Worm (Caenorhabditis elegans): ENCODE results near the gene dnc-1.
"Not testable (repeated sequence)": the region's sequence is repeated elsewhere in the genome, so short reads cannot be mapped to it uniquely, and the experiment has no call there.

The dnc-1 gene

DNA sequence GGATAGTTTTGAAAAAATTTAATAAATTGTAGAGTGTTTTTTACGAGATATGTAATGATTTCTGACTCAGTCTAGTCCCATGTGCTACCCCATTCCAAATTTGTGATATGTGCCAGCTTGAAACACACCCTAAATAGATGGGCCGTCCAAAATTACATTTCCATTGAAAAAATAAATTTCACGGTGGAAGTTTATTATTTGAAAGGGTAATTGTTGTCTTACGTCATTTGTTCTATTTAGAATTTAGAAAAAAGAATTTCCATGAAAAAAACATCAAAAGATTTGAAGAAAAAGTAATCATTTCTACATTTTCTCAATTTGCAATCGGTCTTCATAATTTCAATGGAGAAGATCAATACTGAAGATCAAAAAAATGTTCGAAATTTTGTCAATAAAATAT, 22.0 kb upstream of the dnc-1 start, which contains the start of gene Y69E1A.4:
Y69E1A.4 (plus strand) TSS at position 301 of the 400 bp plus-strand sequence.
- TF ChIP-seq F16B12.6 (tag; optimal IDR thresholded peaks at IDR 0.05); hpl-2 (GFP tag; optimal IDR thresholded peaks at IDR 0.05); hlh-17 (GFP tag; optimal IDR thresholded peaks at IDR 0.05; ENCODE audit: borderline replicate concordance): not testable (repeated sequence)

DNA sequence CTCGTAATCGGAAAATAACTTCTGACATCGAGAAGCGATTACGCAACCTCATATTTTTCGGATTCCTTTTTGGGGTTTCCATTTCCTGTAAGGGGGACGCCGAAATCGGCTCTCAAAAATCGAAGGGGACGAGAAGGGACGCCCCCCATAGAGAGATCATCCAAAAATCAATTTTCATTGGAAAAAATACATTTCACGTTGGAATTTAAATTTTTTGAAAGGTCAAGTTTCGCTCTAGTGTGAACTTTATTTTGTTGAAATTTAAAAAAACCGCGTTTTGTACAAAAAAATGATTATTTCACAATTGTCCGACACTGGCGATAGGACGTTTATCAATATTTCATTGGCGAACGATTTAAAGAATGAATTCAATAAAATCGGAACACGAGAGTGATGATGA, 19.0 kb upstream of the dnc-1 start, which contains the start of gene Y69E1A.3:
Y69E1A.3 (plus strand) TSS at position 301 of the 400 bp plus-strand sequence.
- TF ChIP-seq blmp-1 (tag; optimal IDR thresholded peaks at IDR 0.05) (no peak), nhr-237 (tag; optimal IDR thresholded peaks at IDR 0.05) (no peak), ceh-90 (tag; optimal IDR thresholded peaks at IDR 0.05) (no peak), sptf-1 (tag; optimal IDR thresholded peaks at IDR 0.05) (no peak), hlh-17 (GFP tag; optimal IDR thresholded peaks at IDR 0.05; ENCODE audit: borderline replicate concordance) (no peak), xbp-1 (tag; optimal IDR thresholded peaks at IDR 0.05) (no peak), snpc-4 (tag; optimal IDR thresholded peaks at IDR 0.05) (no peak), zip-4 (GFP tag; optimal IDR thresholded peaks at IDR 0.05) (no peak), pag-3 (tag; optimal IDR thresholded peaks at IDR 0.05; ENCODE audit: borderline replicate concordance, insufficient read depth) (no peak), fkh-4 (tag; optimal IDR thresholded peaks at IDR 0.05; ENCODE audit: borderline replicate concordance) (no peak), pqm-1 (tag; optimal IDR thresholded peaks at IDR 0.05) (no peak), alr-1 (tag; optimal IDR thresholded peaks at IDR 0.05; ENCODE audit: borderline replicate concordance) (no peak)

DNA sequence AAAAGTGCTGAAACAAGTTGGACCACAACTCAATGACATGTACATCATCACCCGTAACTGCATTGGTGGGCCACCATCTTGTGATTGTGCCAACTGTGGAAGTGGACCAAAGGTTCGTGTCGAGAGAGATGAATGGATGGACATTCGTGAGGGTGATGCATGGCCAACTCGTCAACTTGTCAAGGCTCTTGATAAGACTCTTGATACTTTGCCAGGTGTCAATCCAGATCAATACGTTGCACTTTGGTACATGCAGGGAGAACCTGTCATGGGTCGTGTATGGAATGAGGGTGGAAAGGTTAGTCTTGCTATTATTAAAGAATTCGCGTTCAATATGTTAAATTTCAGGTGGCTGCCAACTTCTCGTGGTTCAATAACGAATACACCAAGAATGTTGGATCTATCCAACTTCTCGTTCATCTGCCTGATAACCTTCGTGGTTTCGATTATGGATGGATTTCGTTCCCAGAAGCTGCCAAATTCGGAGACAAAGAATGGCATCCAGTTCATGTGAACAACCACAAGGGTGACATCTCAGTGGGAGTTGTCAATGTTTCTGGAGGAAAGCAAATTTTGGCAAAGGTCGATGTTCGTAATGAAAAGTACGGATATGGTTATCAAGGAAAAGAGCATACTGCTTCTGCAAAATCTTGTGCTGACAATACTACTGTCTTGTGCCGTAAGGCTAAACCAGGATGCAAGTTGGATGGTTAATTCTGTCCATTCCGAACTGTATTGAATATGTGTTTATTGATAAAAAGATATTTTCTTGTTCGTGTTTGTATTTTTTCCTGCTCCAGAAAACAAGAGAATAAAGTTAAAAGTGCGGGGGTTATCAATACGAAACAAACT, 17.6 kb upstream of the dnc-1 start:
- no peak for TF ChIP-seq efl-1 (optimal IDR thresholded peaks at IDR 0.05)
- peak in 1 of 2 experiments; percentile 92 for TF ChIP-seq efl-1 (GFP tag; optimal IDR thresholded peaks at IDR 0.05 in 1 of 2)
- no peak for TF ChIP-seq tbx-2 (tag; optimal IDR thresholded peaks at IDR 0.05)

DNA sequence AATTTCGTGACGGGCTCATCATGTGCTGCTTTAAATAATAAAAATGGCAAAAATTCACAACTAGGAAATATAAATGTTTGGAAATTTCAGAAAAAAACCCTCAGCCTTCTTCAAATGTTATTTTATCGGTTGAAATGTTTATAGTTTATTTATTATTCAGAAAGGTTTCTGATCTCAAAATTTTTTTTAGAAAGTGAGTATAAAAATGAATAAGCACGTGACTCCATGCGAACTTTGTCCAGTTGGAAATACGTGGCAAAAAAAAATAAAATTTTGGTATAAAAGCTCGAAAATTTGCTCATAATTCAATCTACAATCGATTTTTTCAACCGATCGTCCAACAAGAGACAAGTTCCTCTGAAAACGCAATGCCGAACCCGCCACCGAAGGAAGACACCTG, 16.5 kb upstream of the dnc-1 start, which contains the start of gene nsph-3.1:
nsph-3.1 (plus strand) TSS at position 301 of the 400 bp plus-strand sequence.
- TF ChIP-seq rnt-1 (tag; optimal IDR thresholded peaks at IDR 0.05) (no peak), nhr-84 (tag; optimal IDR thresholded peaks at IDR 0.05) (no peak)

DNA sequence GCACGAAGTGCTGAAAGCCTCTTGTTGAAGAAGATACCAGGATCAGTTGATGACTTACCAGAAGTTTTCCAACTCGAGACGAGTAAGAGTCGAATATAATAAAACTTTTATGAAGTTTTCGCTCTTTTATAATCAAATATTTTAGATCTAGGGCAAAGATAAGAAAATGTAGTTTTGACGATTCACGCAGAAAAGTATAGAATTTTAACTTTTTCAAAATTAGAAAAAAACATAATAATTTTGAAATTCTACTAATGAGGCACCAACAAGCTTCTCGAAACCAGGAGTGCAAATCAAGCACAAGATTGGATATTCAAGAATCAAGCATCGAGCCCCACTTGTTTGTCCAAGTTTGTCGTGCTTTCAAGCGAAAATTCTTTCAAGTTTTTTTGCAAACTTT, 15.8 kb upstream of the dnc-1 start, which contains the start of gene Y69E1A.1:
Y69E1A.1 (minus strand) TSS at position 101 of the 400 bp plus-strand sequence.
- no peak for TF ChIP-seq Y116A8C.19 (tag; optimal IDR thresholded peaks at IDR 0.05; ENCODE audit: borderline replicate concordance)
- no peak for TF ChIP-seq ceh-63 (GFP tag; optimal IDR thresholded peaks at IDR 0.05)
- TF ChIP-seq unc-30 (tag; optimal IDR thresholded peaks at IDR 0.05) = no peak
- no peak for TF ChIP-seq dpl-1 (GFP tag; optimal IDR thresholded peaks at IDR 0.05)
- TF ChIP-seq rnt-1 (tag; optimal IDR thresholded peaks at IDR 0.05) = no peak
- no peak for TF ChIP-seq elt-2 (tag; optimal IDR thresholded peaks at IDR 0.05)
- TF ChIP-seq nhr-84 (tag; optimal IDR thresholded peaks at IDR 0.05) = no peak
- no peak for TF ChIP-seq zag-1 (tag; optimal IDR thresholded peaks at IDR 0.05)
- no peak for TF ChIP-seq snu-23 (GFP tag; optimal IDR thresholded peaks at IDR 0.05)

DNA sequence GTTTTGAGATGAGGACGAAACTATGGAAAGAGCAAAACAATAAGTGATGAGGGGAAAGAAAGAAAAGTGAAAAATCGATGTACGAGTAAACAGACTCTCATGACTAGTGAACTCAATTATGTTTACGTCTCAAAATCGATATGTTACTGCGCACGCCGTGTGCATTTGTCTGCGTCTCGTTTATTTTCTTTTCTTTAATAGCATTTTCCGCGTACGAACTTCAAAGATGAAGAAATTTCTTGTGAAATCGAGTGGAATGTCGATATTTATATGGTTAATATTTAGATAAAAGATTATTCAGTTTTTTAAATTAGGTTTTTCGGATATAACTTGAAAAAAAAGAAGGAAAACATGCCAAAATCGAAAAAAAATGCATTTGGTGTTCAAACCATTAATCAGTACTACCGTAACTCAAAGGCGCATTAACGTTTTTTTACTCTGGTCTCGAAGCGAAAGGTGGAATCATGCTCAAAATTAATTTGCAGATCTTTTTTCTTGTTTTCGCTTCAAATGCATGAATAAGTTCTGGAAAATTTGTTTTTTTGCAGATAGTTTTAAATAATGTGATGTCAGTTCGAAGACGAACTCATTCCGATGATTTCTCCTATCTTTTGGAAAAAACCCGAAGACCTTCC, 4.0 kb upstream of the dnc-1 start, which contains the start of gene fic-1:
fic-1 (plus strand) TSS at position 549 of the 635 bp plus-strand sequence.
- TF ChIP-seq nhr-84 (tag; optimal IDR thresholded peaks at IDR 0.05) (no peak), C34B4.2 (tag; optimal IDR thresholded peaks at IDR 0.05) (no peak), unc-30 (tag; optimal IDR thresholded peaks at IDR 0.05) (no peak), jun-1 (tag; optimal IDR thresholded peaks at IDR 0.05) (peak; percentile 16), grh-1 (GFP tag; IDR thresholded peaks at IDR 0.05) (no peak), lin-35 (GFP tag; optimal IDR thresholded peaks at IDR 0.05) (peak; percentile 51 to 61), elt-2 (tag; optimal IDR thresholded peaks at IDR 0.05) (no peak), ceh-90 (tag; optimal IDR thresholded peaks at IDR 0.05) (no peak), mef-2 (tag; optimal IDR thresholded peaks at IDR 0.05) (no peak), unc-130 (tag; optimal IDR thresholded peaks at IDR 0.05) (no peak), lin-39 (tag; optimal IDR thresholded peaks at IDR 0.05) (no peak), snu-23 (GFP tag; optimal IDR thresholded peaks at IDR 0.05) (peak; percentile 64), xbp-1 (tag; optimal IDR thresholded peaks at IDR 0.05) (peak; percentile 46), snpc-4 (tag; optimal IDR thresholded peaks at IDR 0.05) (peak; percentile 13), tlp-1 (tag; optimal IDR thresholded peaks at IDR 0.05) (no peak), hpl-2 (GFP tag; optimal IDR thresholded peaks at IDR 0.05) (no peak), alr-1 (tag; optimal IDR thresholded peaks at IDR 0.05; ENCODE audit: borderline replicate concordance) (no peak), nhr-47 (tag; optimal IDR thresholded peaks at IDR 0.05) (peak; percentile 57), sup-37 (GFP tag; optimal IDR thresholded peaks at IDR 0.05) (no peak), unc-86 (tag; optimal IDR thresholded peaks at IDR 0.05) (peak; percentile 44), sptf-1 (tag; optimal IDR thresholded peaks at IDR 0.05) (no peak), C04F5.9 (tag; optimal IDR thresholded peaks at IDR 0.05) (no peak)

All from whole organism, L1 larva.